Worm (Caenorhabditis elegans) whole organism, midembryonic: ENCODE data around the gene srr-9.

ENCODE experiments used
- T22C8.4 ChIP-seq: fragments of 200-800 bp; sonication (Bioruptor generic); IDR thresholded peaks from 2 replicates; pipeline ENCODE4 v1.3.6; 2022; ENCODE audit warnings: missing genetic modification characterization, missing compliant biosample characterization
- cog-1 ChIP-seq: sonication (generic microtip); optimal IDR thresholded peaks from 2 replicates; lab custom pipeline; 2016; ENCODE audit warnings: missing genetic modification characterization, missing compliant biosample characterization
- flt-1 ChIP-seq: fragments of 200-800 bp; sonication (Bioruptor generic); IDR thresholded peaks from 2 replicates; pipeline ENCODE4 v1.3.6; 2022; ENCODE audit warnings: missing genetic modification characterization, missing compliant biosample characterization
- klf-2 ChIP-seq: fragments of 200-800 bp; sonication (Bioruptor generic); conservative IDR thresholded peaks from 2 replicates; pipeline ENCODE4 v1.3.6; 2022; ENCODE audit warnings: missing genetic modification reagents, missing genetic modification characterization, missing compliant biosample characterization
- med-1 ChIP-seq: sonication (generic microtip); optimal IDR thresholded peaks from 2 replicates; lab custom pipeline; 2017; ENCODE audit warnings: missing genetic modification characterization, mild to moderate bottlenecking, missing compliant biosample characterization, antibody characterized with exemption, missing genetic modification reagents; ENCODE audit not compliant: insufficient read depth
- ref-1 ChIP-seq: fragments of 200-800 bp; sonication (Bioruptor generic); conservative IDR thresholded peaks from 2 replicates; pipeline ENCODE4 v1.3.6; 2022; ENCODE audit warnings: missing genetic modification reagents, missing genetic modification characterization, missing compliant biosample characterization
- tab-1 ChIP-seq: fragments of 200-800 bp; sonication (Bioruptor generic); IDR thresholded peaks from 2 replicates; pipeline ENCODE4 v1.3.6; 2022; ENCODE audit warnings: missing genetic modification characterization, missing compliant biosample characterization
- ztf-23 ChIP-seq: fragments of 200-800 bp; sonication (Bioruptor generic); IDR thresholded peaks from 2 replicates; pipeline ENCODE4 v1.3.6; 2022; ENCODE audit warnings: missing genetic modification reagents, missing genetic modification characterization, missing compliant biosample characterization
- ztf-29 ChIP-seq: fragments of 200-800 bp; sonication (Bioruptor generic); IDR thresholded peaks from 2 replicates; pipeline ENCODE4 v1.3.6; 2022; ENCODE audit warnings: missing genetic modification reagents, missing genetic modification characterization, missing compliant biosample characterization

DNA sequence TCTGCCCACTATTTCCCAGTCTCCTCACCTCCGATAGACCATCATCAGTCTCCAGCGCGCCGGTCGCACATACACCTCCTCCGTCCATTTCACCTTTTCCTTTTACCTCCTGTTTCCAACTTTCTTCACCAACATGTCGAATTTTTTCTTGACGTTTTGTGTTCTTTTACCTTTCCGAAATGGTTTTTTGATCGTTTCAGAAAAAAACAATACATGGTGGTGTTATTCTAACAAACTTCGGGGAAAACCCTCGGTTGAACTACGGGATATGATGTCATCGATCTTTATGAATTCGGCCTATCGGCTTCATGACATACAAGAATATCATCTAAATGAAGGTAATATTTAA, 9.2 kb upstream of the srr-9 start, which contains the start of gene Y97E10C.1:
- TF ChIP-seq T22C8.4 (GFP tag; lab: Robert Waterston, UW) (no peak), flt-1 (GFP tag; lab: Robert Waterston, UW) (no peak), tab-1 (GFP tag; lab: Robert Waterston, UW) (no peak), ztf-29 (GFP tag; lab: Robert Waterston, UW) (no peak), cog-1 (tag; lab: Kevin White, UChicago) (no peak), ztf-23 (GFP tag; lab: Robert Waterston, UW) (no peak), ref-1 (no peak), klf-2 (GFP tag; lab: Robert Waterston, UW) (no peak), med-1 (no peak)
